ENCODE assay signal across 1 fruit fly cellular context in genomic region chr3L:19682902-19683301, dm6.
A peak's percentile ranks its signal among the peaks of the same experiment; 100 is the strongest.
TF ChIP-seq lines count a peak whose summit lies in the region.

No protein-coding gene starts in this region.

TF ChIP-seq in whole organism, embryonic, 481 proteins besides CTCF, POLR2A, EP300 and RAD21 (continued from another document and continues in another):
- TF ChIP-seq CG10543 (GFP tag; optimal IDR thresholded peaks at IDR 0.05; lab: Kevin White, UChicago) (no peak), Nf-YB (GFP tag; optimal IDR thresholded peaks at IDR 0.05; lab: Kevin White, UChicago) (peak; percentile 100), zfh1 (GFP tag; IDR thresholded peaks at IDR 0.05; lab: Robert Waterston, UW) (no peak), br (optimal IDR thresholded peaks at IDR 0.05; lab: Kevin White, UChicago) (no peak), rib (GFP tag; IDR thresholded peaks at IDR 0.05; lab: Robert Waterston, UW) (no peak), Mrtf (GFP tag; IDR thresholded peaks at IDR 0.05; lab: Robert Waterston, UW) (no peak), Chrac-16 (GFP tag; optimal IDR thresholded peaks at IDR 0.05; lab: Kevin White, UChicago) (no peak), CG3847 (GFP tag; IDR thresholded peaks at IDR 0.05; lab: Robert Waterston, UW) (no peak), sna (GFP tag; IDR thresholded peaks at IDR 0.05; lab: Robert Waterston, UW; ENCODE audit: partially characterized antibody) (peak; percentile 34), Pdp1 (GFP tag; optimal IDR thresholded peaks at IDR 0.05; lab: Kevin White, UChicago) (no peak), CG18011 (GFP tag; optimal IDR thresholded peaks at IDR 0.05; lab: Kevin White, UChicago) (no peak), danr (GFP tag; IDR thresholded peaks at IDR 0.05; lab: Robert Waterston, UW) (no peak), CG16815 (GFP tag; optimal IDR thresholded peaks at IDR 0.05; lab: Kevin White, UChicago) (no peak), CG1832 (GFP tag; optimal IDR thresholded peaks at IDR 0.05; lab: Kevin White, UChicago) (peak; percentile 85), CG12155 (GFP tag; optimal IDR thresholded peaks at IDR 0.05; lab: Kevin White, UChicago) (no peak), abd-A (tag; optimal IDR thresholded peaks at IDR 0.05; lab: Kevin White, UChicago) (no peak), tap (tag; optimal IDR thresholded peaks at IDR 0.05; lab: Kevin White, UChicago) (no peak), CG4854 (GFP tag; optimal IDR thresholded peaks at IDR 0.05; lab: Kevin White, UChicago) (no peak), CG14860 (GFP tag; IDR thresholded peaks at IDR 0.05; lab: Robert Waterston, UW; ENCODE audit: partially characterized antibody) (no peak), Dp (GFP tag; optimal IDR thresholded peaks at IDR 0.05; lab: Kevin White, UChicago) (no peak), chif (GFP tag; optimal IDR thresholded peaks at IDR 0.05; lab: Kevin White, UChicago) (no peak), CG16779 (GFP tag; IDR thresholded peaks at IDR 0.05; lab: Robert Waterston, UW) (no peak), CG14667 (GFP tag; IDR thresholded peaks at IDR 0.05; lab: Robert Waterston, UW) (no peak), kay (GFP tag; optimal IDR thresholded peaks at IDR 0.05; lab: Kevin White, UChicago) (no peak), Hand (GFP tag; optimal IDR thresholded peaks at IDR 0.05; lab: Kevin White, UChicago) (no peak), maf-S (GFP tag; optimal IDR thresholded peaks at IDR 0.05; lab: Kevin White, UChicago) (no peak), mam (GFP tag; optimal IDR thresholded peaks at IDR 0.05; lab: Kevin White, UChicago) (no peak), unpg (GFP tag; optimal IDR thresholded peaks at IDR 0.05; lab: Kevin White, UChicago) (no peak), ranshi (GFP tag; IDR thresholded peaks at IDR 0.05; lab: Robert Waterston, UW) (no peak), Sry-β (GFP tag; optimal IDR thresholded peaks at IDR 0.05; lab: Kevin White, UChicago) (no peak), HHEX (GFP tag; optimal IDR thresholded peaks at IDR 0.05; lab: Kevin White, UChicago) (no peak), CG12659 (GFP tag; optimal IDR thresholded peaks at IDR 0.05; lab: Kevin White, UChicago) (no peak), lab (GFP tag; optimal IDR thresholded peaks at IDR 0.05; lab: Kevin White, UChicago) (no peak), Atf3 (GFP tag; optimal IDR thresholded peaks at IDR 0.05; lab: Kevin White, UChicago) (no peak), Fer1 (GFP tag; optimal IDR thresholded peaks at IDR 0.05; lab: Kevin White, UChicago) (no peak), HLH54F (GFP tag; optimal IDR thresholded peaks at IDR 0.05; lab: Kevin White, UChicago) (peak; percentile 8), CG7357 (GFP tag; IDR thresholded peaks at IDR 0.05; lab: Robert Waterston, UW) (no peak), stc (GFP tag; IDR thresholded peaks at IDR 0.05; lab: Robert Waterston, UW) (no peak), CG12391 (tag; optimal IDR thresholded peaks at IDR 0.05; lab: Kevin White, UChicago) (no peak), cg (GFP tag; optimal IDR thresholded peaks at IDR 0.05; lab: Kevin White, UChicago) (peak; percentile 37), H15 (GFP tag; IDR thresholded peaks at IDR 0.05; lab: Robert Waterston, UW) (no peak), Asciz (GFP tag; optimal IDR thresholded peaks at IDR 0.05; lab: Kevin White, UChicago) (no peak), tup (GFP tag; optimal IDR thresholded peaks at IDR 0.05; lab: Kevin White, UChicago) (no peak), Dll (GFP tag; IDR thresholded peaks at IDR 0.05; lab: Robert Waterston, UW; ENCODE audit: partially characterized antibody) (no peak), tgo (GFP tag; IDR thresholded peaks at IDR 0.05; lab: Robert Waterston, UW) (no peak), odd (GFP tag; optimal IDR thresholded peaks at IDR 0.05; lab: Kevin White, UChicago) (no peak), CG9609 (GFP tag; optimal IDR thresholded peaks at IDR 0.05; lab: Kevin White, UChicago) (no peak), CG15479 (GFP tag; optimal IDR thresholded peaks at IDR 0.05; lab: Kevin White, UChicago) (no peak), h (optimal IDR thresholded peaks at IDR 0.05; lab: Kevin White, UChicago) (no peak), Myb (GFP tag; optimal IDR thresholded peaks at IDR 0.05; lab: Kevin White, UChicago) (no peak), CG15011 (GFP tag; optimal IDR thresholded peaks at IDR 0.05; lab: Kevin White, UChicago) (no peak), zen2 (GFP tag; IDR thresholded peaks at IDR 0.05; lab: Robert Waterston, UW; ENCODE audit: partially characterized antibody) (peak; percentile 63; the same call in 2 of the 3 replicates), Max (GFP tag; optimal IDR thresholded peaks at IDR 0.05; lab: Kevin White, UChicago) (no peak), CG11398 (GFP tag; optimal IDR thresholded peaks at IDR 0.05; lab: Kevin White, UChicago) (no peak), pfk (GFP tag; optimal IDR thresholded peaks at IDR 0.05; lab: Kevin White, UChicago) (no peak), CG5180 (GFP tag; optimal IDR thresholded peaks at IDR 0.05; lab: Kevin White, UChicago) (no peak), Xbp1 (GFP tag; optimal IDR thresholded peaks at IDR 0.05; lab: Kevin White, UChicago) (no peak), Fer3 (tag; optimal IDR thresholded peaks at IDR 0.05; lab: Kevin White, UChicago) (no peak), CG3065 (GFP tag; optimal IDR thresholded peaks at IDR 0.05; lab: Kevin White, UChicago) (no peak), Ada2b (GFP tag; IDR thresholded peaks at IDR 0.05; lab: Robert Waterston, UW) (no peak), Drgx (GFP tag; IDR thresholded peaks at IDR 0.05; lab: Robert Waterston, UW) (no peak), vvl (GFP tag; IDR thresholded peaks at IDR 0.05; lab: Robert Waterston, UW) (0 out of 2 replicates have a peak, but pooled peaks have one; percentile 12), hbn (GFP tag; IDR thresholded peaks at IDR 0.05; lab: Robert Waterston, UW; ENCODE audit: partially characterized antibody) (0 out of 2 replicates have a peak, but pooled peaks have one; percentile 21), phol (tag; optimal IDR thresholded peaks at IDR 0.05; lab: Kevin White, UChicago) (no peak), HLHmδ (GFP tag; optimal IDR thresholded peaks at IDR 0.05; lab: Kevin White, UChicago) (peak; percentile 20), NC2α (GFP tag; optimal IDR thresholded peaks at IDR 0.05; lab: Kevin White, UChicago) (no peak), Rx (GFP tag; IDR thresholded peaks at IDR 0.05; lab: Robert Waterston, UW) (no peak), zen (tag; optimal IDR thresholded peaks at IDR 0.05; lab: Kevin White, UChicago) (no peak), CG10209 (GFP tag; optimal IDR thresholded peaks at IDR 0.05; lab: Kevin White, UChicago) (no peak), Dref (GFP tag; IDR thresholded peaks at IDR 0.05; lab: Robert Waterston, UW) (no peak), CG10321 (GFP tag; IDR thresholded peaks at IDR 0.05; lab: Robert Waterston, UW) (peak; percentile 95), CG2889 (GFP tag; IDR thresholded peaks at IDR 0.05; lab: Robert Waterston, UW) (no peak), CG18764 (GFP tag; optimal IDR thresholded peaks at IDR 0.05; lab: Kevin White, UChicago) (no peak), eyg (GFP tag; optimal IDR thresholded peaks at IDR 0.05; lab: Kevin White, UChicago) (no peak), Doc2 (GFP tag; IDR thresholded peaks at IDR 0.05; lab: Robert Waterston, UW) (no peak), seq (GFP tag; IDR thresholded peaks at IDR 0.05; lab: Robert Waterston, UW) (0 out of 2 replicates have a peak, but pooled peaks have one; percentile 26), HmgD (GFP tag; optimal IDR thresholded peaks at IDR 0.05; lab: Kevin White, UChicago) (no peak), Blimp-1 (GFP tag; optimal IDR thresholded peaks at IDR 0.05; lab: Kevin White, UChicago) (no peak), so (GFP tag; IDR thresholded peaks at IDR 0.05; lab: Robert Waterston, UW) (no peak), CG10979 (tag; optimal IDR thresholded peaks at IDR 0.05; lab: Kevin White, UChicago) (no peak), HmgZ (tag; optimal IDR thresholded peaks at IDR 0.05; lab: Kevin White, UChicago) (no peak), sqz (GFP tag; optimal IDR thresholded peaks at IDR 0.05; lab: Kevin White, UChicago) (no peak), D19A (tag; optimal IDR thresholded peaks at IDR 0.05; lab: Kevin White, UChicago) (no peak), CG1024 (GFP tag; IDR thresholded peaks at IDR 0.05; lab: Robert Waterston, UW) (no peak), CG31388 (GFP tag; optimal IDR thresholded peaks at IDR 0.05; lab: Kevin White, UChicago) (no peak), CG6813 (GFP tag; optimal IDR thresholded peaks at IDR 0.05; lab: Kevin White, UChicago) (no peak), B-H2 (GFP tag; optimal IDR thresholded peaks at IDR 0.05; lab: Kevin White, UChicago) (no peak), CG2120 (GFP tag; optimal IDR thresholded peaks at IDR 0.05; lab: Kevin White, UChicago) (no peak), ato (GFP tag; IDR thresholded peaks at IDR 0.05; lab: Robert Waterston, UW; ENCODE audit: partially characterized antibody) (no peak), Atf-2 (GFP tag; optimal IDR thresholded peaks at IDR 0.05; lab: Kevin White, UChicago) (no peak), Dip3 (GFP tag; optimal IDR thresholded peaks at IDR 0.05; lab: Kevin White, UChicago) (no peak), schlank (tag; optimal IDR thresholded peaks at IDR 0.05; lab: Kevin White, UChicago) (no peak), Ets97D (GFP tag; optimal IDR thresholded peaks at IDR 0.05; lab: Kevin White, UChicago) (no peak), D (optimal IDR thresholded peaks at IDR 0.05; lab: Kevin White, UChicago) (no peak), D (GFP tag; optimal IDR thresholded peaks at IDR 0.05; lab: Kevin White, UChicago) (no peak), fd102C (GFP tag; optimal IDR thresholded peaks at IDR 0.05; lab: Kevin White, UChicago) (no peak), z (GFP tag; IDR thresholded peaks at IDR 0.05; lab: Robert Waterston, UW) (no peak), emc (GFP tag; optimal IDR thresholded peaks at IDR 0.05; lab: Kevin White, UChicago) (no peak), ab (GFP tag; optimal IDR thresholded peaks at IDR 0.05; lab: Kevin White, UChicago) (no peak), sim (GFP tag; IDR thresholded peaks at IDR 0.05; lab: Robert Waterston, UW) (no peak), B-H1 (GFP tag; IDR thresholded peaks at IDR 0.05; lab: Robert Waterston, UW) (no peak), Trl (optimal IDR thresholded peaks at IDR 0.05; lab: Kevin White, UChicago) (no peak), Trl (GFP tag; optimal IDR thresholded peaks at IDR 0.05; lab: Kevin White, UChicago) (no peak), esg (GFP tag; conservative IDR thresholded peaks at IDR 0.05; lab: Robert Waterston, UW) (no peak), CG43689 (GFP tag; IDR thresholded peaks at IDR 0.05; lab: Robert Waterston, UW) (no peak), CG12942 (GFP tag; optimal IDR thresholded peaks at IDR 0.05; lab: Kevin White, UChicago) (no peak), Rfx (GFP tag; IDR thresholded peaks at IDR 0.05; lab: Robert Waterston, UW) (no peak), pb (GFP tag; optimal IDR thresholded peaks at IDR 0.05; lab: Kevin White, UChicago) (no peak), Dek (tag; optimal IDR thresholded peaks at IDR 0.05; lab: Kevin White, UChicago) (no peak), Poxn (GFP tag; IDR thresholded peaks at IDR 0.05; lab: Robert Waterston, UW) (no peak), CG4404 (GFP tag; IDR thresholded peaks at IDR 0.05; lab: Robert Waterston, UW) (no peak), MESR4 (GFP tag; optimal IDR thresholded peaks at IDR 0.05; lab: Kevin White, UChicago) (no peak), CG10267 (tag; optimal IDR thresholded peaks at IDR 0.05; lab: Kevin White, UChicago) (no peak), nerfin-2 (GFP tag; IDR thresholded peaks at IDR 0.05; lab: Robert Waterston, UW; ENCODE audit: partially characterized antibody) (no peak), ewg (GFP tag; optimal IDR thresholded peaks at IDR 0.05; lab: Kevin White, UChicago) (no peak), row (GFP tag; IDR thresholded peaks at IDR 0.05; lab: Robert Waterston, UW) (no peak), Adf1 (GFP tag; IDR thresholded peaks at IDR 0.05; lab: Robert Waterston, UW) (peak; percentile 70), lbe (GFP tag; optimal IDR thresholded peaks at IDR 0.05; lab: Kevin White, UChicago) (no peak), chm (GFP tag; IDR thresholded peaks at IDR 0.05; lab: Robert Waterston, UW) (no peak), CG17385 (GFP tag; optimal IDR thresholded peaks at IDR 0.05; lab: Kevin White, UChicago) (no peak), insv (GFP tag; optimal IDR thresholded peaks at IDR 0.05; lab: Kevin White, UChicago) (no peak), CG7963 (GFP tag; IDR thresholded peaks at IDR 0.05; lab: Robert Waterston, UW; ENCODE audit: partially characterized antibody) (no peak), stwl (tag; optimal IDR thresholded peaks at IDR 0.05; lab: Kevin White, UChicago) (no peak), E2f2 (GFP tag; IDR thresholded peaks at IDR 0.05; lab: Robert Waterston, UW) (no peak), sens (GFP tag; lab: Kevin White, UChicago) (no peak), slou (GFP tag; optimal IDR thresholded peaks at IDR 0.05; lab: Kevin White, UChicago) (no peak), CG8765 (GFP tag; IDR thresholded peaks at IDR 0.05; lab: Robert Waterston, UW) (no peak), CG17568 (GFP tag; optimal IDR thresholded peaks at IDR 0.05; lab: Kevin White, UChicago) (no peak), kni (GFP tag; optimal IDR thresholded peaks at IDR 0.05; lab: Kevin White, UChicago) (no peak), Gsc (GFP tag; IDR thresholded peaks at IDR 0.05; lab: Robert Waterston, UW) (no peak), Bgb (GFP tag; IDR thresholded peaks at IDR 0.05; lab: Robert Waterston, UW; ENCODE audit: partially characterized antibody) (peak; percentile 39), CG11696 (GFP tag; IDR thresholded peaks at IDR 0.05; lab: Robert Waterston, UW) (no peak), crc (GFP tag; optimal IDR thresholded peaks at IDR 0.05; lab: Kevin White, UChicago) (no peak), CG34422 (GFP tag; IDR thresholded peaks at IDR 0.05; lab: Robert Waterston, UW) (no peak), CG2129 (GFP tag; IDR thresholded peaks at IDR 0.05; lab: Robert Waterston, UW; ENCODE audit: partially characterized antibody) (no peak), CG13296 (GFP tag; optimal IDR thresholded peaks at IDR 0.05; lab: Kevin White, UChicago) (no peak), CG11456 (GFP tag; IDR thresholded peaks at IDR 0.05; lab: Robert Waterston, UW) (no peak), bigmax (GFP tag; optimal IDR thresholded peaks at IDR 0.05; lab: Kevin White, UChicago) (no peak), tx (GFP tag; optimal IDR thresholded peaks at IDR 0.05; lab: Kevin White, UChicago) (no peak), CG9437 (GFP tag; optimal IDR thresholded peaks at IDR 0.05; lab: Kevin White, UChicago) (no peak), cas (GFP tag; IDR thresholded peaks at IDR 0.05; lab: Robert Waterston, UW) (no peak)
